Fruit fly (Drosophila melanogaster) Kc167 (cell line): Measurements from ENCODE around the gene CG46280.

Experiments
- Myc ChIP-seq: fragments of >200 bp; optimal IDR thresholded peaks from 2 replicates; lab custom pipeline; 2017; ENCODE audit warnings: missing external identifiers
- Sin3A ChIP-seq: fragments of >200 bp; optimal IDR thresholded peaks from 2 replicates; lab custom pipeline; 2018; ENCODE audit warnings: missing external identifiers
- h ChIP-seq: fragments of >200 bp; optimal IDR thresholded peaks from 3 replicates; lab custom pipeline; 2018; ENCODE audit warnings: missing external identifiers
- insv ChIP-seq: fragments of >200 bp; optimal IDR thresholded peaks from 3 replicates; lab custom pipeline; 2018; ENCODE audit warnings: missing external identifiers
- psq ChIP-seq: fragments of >200 bp; optimal IDR thresholded peaks from 2 replicates; lab custom pipeline; 2017; ENCODE audit warnings: missing external identifiers
- ttk ChIP-seq: sonication (Bioruptor generic); optimal IDR thresholded peaks from 2 replicates; lab custom pipeline; 2017; ENCODE audit warnings: missing external identifiers

CG46280 gene

DNA sequence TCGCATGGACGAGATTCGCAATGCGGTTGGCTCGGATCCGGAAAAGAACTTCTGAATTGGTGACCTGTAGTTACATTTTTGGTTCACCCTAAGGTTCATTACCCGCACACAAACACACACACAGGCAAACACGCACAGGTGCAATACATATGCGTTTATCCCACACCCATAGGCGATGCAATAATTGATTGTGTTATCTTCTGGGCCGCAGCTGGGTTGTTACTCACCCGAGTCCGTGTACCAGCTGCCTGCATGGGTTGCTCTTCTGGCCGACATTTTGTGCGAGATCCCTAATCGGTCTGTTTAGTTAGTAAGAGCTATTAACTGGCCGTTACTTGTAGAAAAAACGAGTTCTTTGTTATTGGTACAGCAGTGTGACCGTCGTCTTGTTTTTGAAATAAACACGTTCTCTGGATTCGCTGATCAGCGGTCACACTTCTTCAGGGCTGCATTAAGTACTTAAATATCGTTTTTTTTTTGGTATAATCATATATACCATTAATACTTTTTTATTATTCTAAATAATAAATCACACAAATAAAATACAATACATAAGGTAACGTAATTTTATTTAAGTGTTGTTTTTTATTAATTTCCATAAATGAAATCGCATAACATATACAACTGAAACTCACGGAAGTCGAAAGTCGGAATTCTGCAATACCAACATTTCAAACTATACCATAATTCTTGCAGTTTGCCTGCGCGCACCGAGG, 19.4 kb downstream of the CG46280 start, which contains the start of gene CG8031:
Gene CG8031 (minus strand): TSS at position 406 of the 716 bp plus-strand sequence.
- TF ChIP-seq h (lab: Kevin White, UChicago): no peak
- TF ChIP-seq psq (lab: Kevin White, UChicago): no peak
- TF ChIP-seq Sin3A (lab: Kevin White, UChicago): no peak
- TF ChIP-seq insv (lab: Kevin White, UChicago): no peak
- no peak for TF ChIP-seq Myc (lab: Kevin White, UChicago)
- TF ChIP-seq ttk (lab: Kevin White, UChicago): no peak

DNA sequence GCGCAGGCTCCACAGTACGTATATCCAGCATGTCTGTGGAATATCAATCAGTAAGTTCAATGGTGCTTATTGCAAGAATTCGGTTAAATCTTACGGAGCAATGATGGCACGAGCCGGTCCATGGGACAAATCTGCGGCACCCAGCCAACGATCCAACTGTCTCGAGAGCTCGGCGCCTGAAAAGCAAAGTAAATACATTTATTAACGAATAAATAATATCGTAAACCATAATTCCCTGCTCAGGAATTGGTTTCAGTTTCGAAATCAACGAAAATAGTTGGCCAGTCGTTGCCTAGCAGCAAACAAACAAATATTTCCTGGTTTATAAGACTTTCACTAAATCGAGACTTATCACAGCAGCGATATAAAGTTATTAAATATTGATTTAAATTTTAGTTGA, 20.9 kb downstream of the CG46280 start, which contains the start of gene CG11656:
Gene CG11656 (plus strand): TSS at position 301 of the 400 bp plus-strand sequence.
- TF ChIP-seq insv (lab: Kevin White, UChicago): no peak
- no peak for TF ChIP-seq Sin3A (lab: Kevin White, UChicago)
- TF ChIP-seq h (lab: Kevin White, UChicago): no peak
- no peak for TF ChIP-seq Myc (lab: Kevin White, UChicago)
- TF ChIP-seq psq (lab: Kevin White, UChicago): no peak
- no peak for TF ChIP-seq ttk (lab: Kevin White, UChicago)

dm6 chr3R:12998234-12998591, 32.2 kb downstream of the CG46280 start:
- no peak for TF ChIP-seq psq (lab: Kevin White, UChicago)
- TF ChIP-seq Sin3A (lab: Kevin White, UChicago): no peak
- no peak for TF ChIP-seq ttk (lab: Kevin White, UChicago)
- no peak for TF ChIP-seq Myc (lab: Kevin White, UChicago)
- TF ChIP-seq insv (lab: Kevin White, UChicago): no peak
- TF ChIP-seq h (lab: Kevin White, UChicago): no peak

dm6 chr3R:12997550-12998233, 32.8 kb downstream of the CG46280 start, which contains the start of the genes CG17327, CG44194 and CG7518:
TSS of gene CG17327 (minus strand) at chr3R:12997726.
TSS of gene CG44194 (minus strand) at chr3R:12997726.
TSS of gene CG7518 (plus strand) at chr3R:12998089.
- no peak for TF ChIP-seq Myc (lab: Kevin White, UChicago)
- no peak for TF ChIP-seq Sin3A (lab: Kevin White, UChicago)
- TF ChIP-seq h (lab: Kevin White, UChicago): no peak
- no peak for TF ChIP-seq psq (lab: Kevin White, UChicago)
- TF ChIP-seq ttk (lab: Kevin White, UChicago): no peak
- no peak for TF ChIP-seq insv (lab: Kevin White, UChicago)

dm6 chr3R:12995522-12995921, 34.9 kb downstream of the CG46280 start, which contains the start of gene CG7488:
TSS of gene CG7488 (plus strand) at chr3R:12995620.
- TF ChIP-seq h (lab: Kevin White, UChicago) (no peak), insv (lab: Kevin White, UChicago) (no peak), Myc (lab: Kevin White, UChicago) (no peak), ttk (lab: Kevin White, UChicago) (no peak), psq (lab: Kevin White, UChicago) (no peak), Sin3A (lab: Kevin White, UChicago) (no peak)

DNA sequence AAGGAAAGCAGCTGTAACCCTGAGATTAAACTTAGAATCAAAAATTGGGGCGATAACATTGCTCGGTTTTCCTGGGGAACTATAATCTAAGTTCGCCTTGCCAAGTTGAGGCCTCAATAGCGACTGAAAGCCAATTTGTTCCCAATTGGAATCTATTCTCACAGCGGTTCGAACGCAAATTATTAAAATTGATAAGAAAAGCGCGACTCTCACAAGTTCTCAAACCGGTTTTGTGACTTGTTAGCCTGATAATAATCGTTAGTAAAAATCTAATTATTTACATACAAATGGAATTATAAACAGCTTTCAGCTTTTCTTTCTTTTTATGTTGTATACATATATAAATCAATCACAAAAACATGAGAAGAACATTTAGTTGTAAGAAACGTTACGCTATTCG, 35.4 kb downstream of the CG46280 start, which contains the start of gene yellow-f2:
Gene yellow-f2 (minus strand): TSS at position 101 of the 400 bp plus-strand sequence.
- TF ChIP-seq Myc (lab: Kevin White, UChicago): no peak
- no peak for TF ChIP-seq h (lab: Kevin White, UChicago)
- no peak for TF ChIP-seq insv (lab: Kevin White, UChicago)
- TF ChIP-seq Sin3A (lab: Kevin White, UChicago): no peak
- TF ChIP-seq ttk (lab: Kevin White, UChicago): no peak
- no peak for TF ChIP-seq psq (lab: Kevin White, UChicago)

DNA sequence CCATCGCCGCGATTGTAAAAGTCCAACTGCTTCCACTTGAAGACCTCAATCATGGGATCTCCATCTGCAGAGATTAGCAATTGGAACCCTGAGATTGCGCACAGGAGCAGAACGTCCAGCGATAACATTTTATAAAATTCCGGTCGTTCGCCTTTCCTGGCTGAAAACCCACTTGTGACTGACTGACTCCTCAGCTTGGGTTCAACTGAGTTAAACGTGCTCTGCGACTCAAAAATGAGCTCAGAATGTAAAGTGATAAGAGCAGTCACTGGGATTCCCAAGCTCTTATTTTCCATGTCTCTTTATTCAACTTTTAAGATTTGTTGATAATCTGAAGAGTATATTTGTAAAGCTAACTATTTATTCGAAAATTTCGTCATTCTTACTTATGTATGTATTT, 37.4 kb downstream of the CG46280 start, which contains the start of gene yellow-f:
Gene yellow-f (minus strand): TSS at position 184 of the 400 bp plus-strand sequence.
- no peak for TF ChIP-seq h (lab: Kevin White, UChicago)
- no peak for TF ChIP-seq ttk (lab: Kevin White, UChicago)
- no peak for TF ChIP-seq Myc (lab: Kevin White, UChicago)
- no peak for TF ChIP-seq psq (lab: Kevin White, UChicago)
- no peak for TF ChIP-seq insv (lab: Kevin White, UChicago)

DNA sequence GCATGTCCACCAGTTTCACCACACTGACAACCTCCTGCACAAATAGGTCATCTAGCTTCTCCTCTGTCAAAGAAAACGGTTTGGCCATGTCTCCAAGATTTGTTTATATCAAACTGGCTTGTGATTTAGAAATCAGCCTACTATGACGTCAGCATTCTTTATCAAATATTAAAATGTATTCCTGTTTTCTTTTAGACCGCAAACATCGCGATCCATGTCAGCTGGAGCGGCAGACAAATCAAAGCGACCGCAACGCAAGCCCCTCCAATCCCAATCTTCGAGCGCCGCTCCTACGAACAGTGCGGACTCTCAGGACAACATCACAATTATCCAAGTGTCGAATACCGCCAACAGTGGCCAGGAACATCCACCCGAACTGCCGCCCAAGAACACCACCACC, 42.0 kb downstream of the CG46280 start, which contains the start of gene CG14383:
Gene CG14383 (minus strand): TSS at position 101 of the 400 bp plus-strand sequence.
- TF ChIP-seq psq (lab: Kevin White, UChicago): no peak
- TF ChIP-seq h (lab: Kevin White, UChicago): no peak
- no peak for TF ChIP-seq Myc (lab: Kevin White, UChicago)
- TF ChIP-seq ttk (lab: Kevin White, UChicago): no peak
- no peak for TF ChIP-seq insv (lab: Kevin White, UChicago)
- TF ChIP-seq Sin3A (lab: Kevin White, UChicago): no peak

- TF ChIP-seq psq (lab: Kevin White, UChicago): no peak
- no peak for TF ChIP-seq insv (lab: Kevin White, UChicago)
- no peak for TF ChIP-seq Myc (lab: Kevin White, UChicago)
- no peak for TF ChIP-seq ttk (lab: Kevin White, UChicago)
Measured at dm6 chr3R:12985828-12986530, 44.5 kb downstream of the CG46280 start, which contains the start of gene CG31342. TSS of gene CG31342 (plus strand) at chr3R:12986041.

- TF ChIP-seq insv (lab: Kevin White, UChicago) (no peak), h (lab: Kevin White, UChicago) (no peak), psq (lab: Kevin White, UChicago) (no peak), ttk (lab: Kevin White, UChicago) (no peak), Myc (lab: Kevin White, UChicago) (no peak), Sin3A (lab: Kevin White, UChicago) (no peak)
Measured at dm6 chr3R:12982982-12983633, 47.4 kb downstream of the CG46280 start.
